Worm (Caenorhabditis elegans) whole organism, young adult: Measurements from ENCODE around the gene Y39A3B.7.

Source experiments
- C17E4.6 ChIP-seq: fragments of 200-800 bp; sonication (Bioruptor generic); IDR thresholded peaks from 2 replicates; pipeline ENCODE4 v1.3.6; 2022; ENCODE audit warnings: missing genetic modification reagents, missing genetic modification characterization, missing compliant biosample characterization
- F37B4.10 ChIP-seq: fragments of 200-800 bp; sonication (Bioruptor generic); IDR thresholded peaks from 2 replicates; pipeline ENCODE4 v1.3.6; 2022; ENCODE audit warnings: missing genetic modification characterization, missing compliant biosample characterization
- F39B2.1 ChIP-seq: fragments of 200-800 bp; sonication (Bioruptor generic); IDR thresholded peaks from 2 replicates; pipeline ENCODE4 v1.3.6; 2022; ENCODE audit warnings: missing genetic modification reagents, missing genetic modification characterization, missing compliant biosample characterization
- F49E8.2 ChIP-seq: sonication (generic microtip); optimal IDR thresholded peaks from 3 replicates; lab custom pipeline; 2017; ENCODE audit warnings: missing genetic modification characterization, mild to moderate bottlenecking, missing compliant biosample characterization, antibody characterized with exemption, moderate library complexity; ENCODE audit not compliant: insufficient read depth
- F55B11.4 ChIP-seq: sonication (generic microtip); optimal IDR thresholded peaks from 2 replicates; lab custom pipeline; 2016; ENCODE audit warnings: missing compliant biosample characterization, missing genetic modification characterization, borderline replicate concordance; ENCODE audit not compliant: insufficient read depth
- Y53G8AR.9 ChIP-seq: fragments of 200-800 bp; sonication (Bioruptor generic); conservative IDR thresholded peaks from 2 replicates; pipeline ENCODE4 v1.3.6; 2022; ENCODE audit warnings: missing genetic modification reagents, missing genetic modification characterization, missing compliant biosample characterization
- Y67H2A.10 ChIP-seq: fragments of 200-800 bp; sonication (Bioruptor generic); conservative IDR thresholded peaks from 2 replicates; pipeline ENCODE4 v1.3.6; 2022; ENCODE audit warnings: missing genetic modification reagents, missing genetic modification characterization, missing compliant biosample characterization
- ama-1 ChIP-seq, 3 experiments: fragments of 150-350 bp in 1 of 3; sonication (generic microtip) in 2 of 3; optimal IDR thresholded peaks; 2 replicates each; lab custom pipeline; 2014 to 2018; ENCODE audit warnings: missing biosample characterization in 2 of 3, missing genetic modification characterization in 2 of 3, missing genetic modification reagents in 2 of 3
- atf-7 ChIP-seq: sonication (generic microtip); optimal IDR thresholded peaks from 2 replicates; lab custom pipeline; 2017; ENCODE audit warnings: mild to moderate bottlenecking, missing genetic modification characterization, missing compliant biosample characterization
- cebp-1 ChIP-seq, 2 experiments: fragments of 200-800 bp in 1 of 2; sonication (Bioruptor generic) in 1 of 2; sonication (generic microtip) in 1 of 2; IDR thresholded peaks in 1 of 2; optimal IDR thresholded peaks in 1 of 2; 2 replicates each; pipeline versions ENCODE4 v1.3.6 to Lab custom; 2017 to 2022; ENCODE audit warnings: missing compliant biosample characterization in 2 of 2, missing genetic modification characterization in 2 of 2, mild to moderate bottlenecking in 1 of 2, missing genetic modification reagents in 1 of 2, moderate library complexity in 1 of 2
- ceh-40 ChIP-seq: fragments of 200-800 bp; sonication (Bioruptor generic); IDR thresholded peaks from 2 replicates; pipeline ENCODE4 v1.3.6; 2022; ENCODE audit warnings: missing genetic modification characterization, missing compliant biosample characterization
- ceh-79 ChIP-seq: sonication (generic microtip); optimal IDR thresholded peaks from 2 replicates; lab custom pipeline; 2017; ENCODE audit warnings: mild to moderate bottlenecking, missing genetic modification characterization, missing compliant biosample characterization
- dox-1 ChIP-seq: fragments of 200-800 bp; sonication (Bioruptor generic); IDR thresholded peaks from 2 replicates; pipeline ENCODE4 v1.3.6; 2022; ENCODE audit warnings: missing genetic modification reagents, missing genetic modification characterization, missing compliant biosample characterization
- dpff-1 ChIP-seq: sonication (generic microtip); optimal IDR thresholded peaks from 2 replicates; lab custom pipeline; 2017; ENCODE audit warnings: mild to moderate bottlenecking, missing genetic modification characterization, missing compliant biosample characterization
- dpl-1 ChIP-seq: fragments of 150-350 bp; optimal IDR thresholded peaks from 2 replicates; lab custom pipeline; 2014; ENCODE audit warnings: missing biosample characterization, missing genetic modification reagents, missing genetic modification characterization
- egl-18 ChIP-seq: fragments of 200-800 bp; sonication (Bioruptor generic); IDR thresholded peaks from 2 replicates; pipeline ENCODE4 v1.3.6; 2022; ENCODE audit warnings: missing genetic modification reagents, missing genetic modification characterization, missing compliant biosample characterization
- egl-44 ChIP-seq: fragments of 200-800 bp; sonication (Bioruptor generic); IDR thresholded peaks from 2 replicates; pipeline ENCODE4 v1.3.6; 2022; ENCODE audit warnings: missing genetic modification reagents, missing genetic modification characterization, missing compliant biosample characterization
- ekl-4 ChIP-seq: fragments of 200-800 bp; sonication (Bioruptor generic); IDR thresholded peaks from 2 replicates; pipeline ENCODE4 v1.3.6; 2022; ENCODE audit warnings: missing genetic modification reagents, missing genetic modification characterization, missing compliant biosample characterization
- ets-4 ChIP-seq: fragments of 200-800 bp; sonication (Bioruptor generic); optimal IDR thresholded peaks from 2 replicates; lab custom pipeline; 2018; ENCODE audit warnings: mild to moderate bottlenecking, missing genetic modification characterization, missing compliant biosample characterization
- hlh-26 ChIP-seq: fragments of 200-800 bp; sonication (Bioruptor generic); conservative IDR thresholded peaks from 2 replicates; pipeline ENCODE4 v1.3.6; 2022; ENCODE audit warnings: missing genetic modification reagents, missing genetic modification characterization, missing compliant biosample characterization
- hsf-1 ChIP-seq: fragments of 200-800 bp; sonication (Bioruptor generic); IDR thresholded peaks from 2 replicates; pipeline ENCODE4 v1.3.6; 2022; ENCODE audit warnings: missing genetic modification reagents, missing genetic modification characterization, missing compliant biosample characterization
- let-526 ChIP-seq: fragments of 200-800 bp; sonication (Bioruptor generic); IDR thresholded peaks from 2 replicates; pipeline ENCODE4 v1.3.6; 2022; ENCODE audit warnings: missing genetic modification reagents, missing genetic modification characterization, missing compliant biosample characterization
- lsl-1 ChIP-seq: fragments of 200-800 bp; sonication (Bioruptor generic); optimal IDR thresholded peaks from 2 replicates; lab custom pipeline; 2018; ENCODE audit warnings: mild to moderate bottlenecking, missing genetic modification characterization, moderate library complexity, missing compliant biosample characterization
- madf-10 ChIP-seq: sonication (generic microtip); optimal IDR thresholded peaks from 2 replicates; lab custom pipeline; 2016; ENCODE audit warnings: mild to moderate bottlenecking, missing genetic modification characterization, missing compliant biosample characterization
- mcd-1 ChIP-seq: fragments of 200-800 bp; sonication (Bioruptor generic); IDR thresholded peaks from 2 replicates; pipeline ENCODE4 v1.3.6; 2022; ENCODE audit warnings: missing genetic modification reagents, missing genetic modification characterization, missing compliant biosample characterization
- nfya-1 ChIP-seq: sonication (generic microtip); optimal IDR thresholded peaks from 2 replicates; lab custom pipeline; 2017; ENCODE audit warnings: antibody characterized with exemption, missing compliant biosample characterization, missing genetic modification characterization, borderline replicate concordance; ENCODE audit not compliant: insufficient read depth
- nfya-2 ChIP-seq: fragments of 200-800 bp; sonication (Bioruptor generic); IDR thresholded peaks from 2 replicates; pipeline ENCODE4 v1.3.6; 2022; ENCODE audit warnings: missing genetic modification reagents, missing genetic modification characterization, missing compliant biosample characterization
- nhr-27 ChIP-seq: fragments of 200-800 bp; sonication (Bioruptor generic); optimal IDR thresholded peaks from 2 replicates; lab custom pipeline; 2018; ENCODE audit warnings: mild to moderate bottlenecking, missing genetic modification characterization, moderate library complexity, missing compliant biosample characterization
- snpc-1.1 ChIP-seq: sonication (generic microtip); optimal IDR thresholded peaks from 2 replicates; lab custom pipeline; 2017; ENCODE audit warnings: missing genetic modification characterization, mild to moderate bottlenecking, missing compliant biosample characterization, antibody characterized with exemption, moderate library complexity, missing genotype, missing genetic modification reagents; ENCODE audit not compliant: insufficient read depth
- snpc-1.3 ChIP-seq: sonication (generic microtip); optimal IDR thresholded peaks from 2 replicates; lab custom pipeline; 2017; ENCODE audit warnings: missing genetic modification characterization, mild to moderate bottlenecking, missing compliant biosample characterization, antibody characterized with exemption, moderate library complexity, missing genotype, missing genetic modification reagents; ENCODE audit not compliant: insufficient read depth
- snpc-4 ChIP-seq, 5 experiments: fragments of 150-350 bp in 1 of 5; sonication (generic microtip) in 4 of 5; optimal IDR thresholded peaks; 2 replicates each; lab custom pipeline; 2014 to 2018; ENCODE audit warnings: missing genetic modification characterization in 5 of 5, missing biosample characterization in 3 of 5, antibody characterized with exemption in 2 of 5, mild to moderate bottlenecking in 2 of 5, missing compliant biosample characterization in 2 of 5, missing genotype in 2 of 5, moderate library complexity in 2 of 5, missing genetic modification reagents in 1 of 5
- sptf-2 ChIP-seq: fragments of 200-800 bp; sonication (Bioruptor generic); optimal IDR thresholded peaks from 2 replicates; lab custom pipeline; 2018; ENCODE audit warnings: mild to moderate bottlenecking, missing genetic modification characterization, missing compliant biosample characterization
- tlf-1 ChIP-seq: fragments of 200-800 bp; sonication (Bioruptor generic); optimal IDR thresholded peaks from 2 replicates; lab custom pipeline; 2018; ENCODE audit warnings: mild to moderate bottlenecking, missing genetic modification characterization, missing compliant biosample characterization
- unc-130 ChIP-seq: sonication (generic microtip); optimal IDR thresholded peaks from 2 replicates; lab custom pipeline; 2016; ENCODE audit warnings: missing genetic modification reagents, missing genetic modification characterization, missing compliant biosample characterization
- xnd-1 ChIP-seq: sonication (generic microtip); optimal IDR thresholded peaks from 2 replicates; lab custom pipeline; 2016; ENCODE audit warnings: missing genotype, missing genetic modification reagents, missing genetic modification characterization, missing compliant biosample characterization
- ztf-22 ChIP-seq: fragments of 200-800 bp; sonication (Bioruptor generic); optimal IDR thresholded peaks from 2 replicates; lab custom pipeline; 2018; ENCODE audit warnings: mild to moderate bottlenecking, missing genetic modification characterization, moderate library complexity, missing compliant biosample characterization
- ztf-26 ChIP-seq: sonication (generic microtip); optimal IDR thresholded peaks from 2 replicates; lab custom pipeline; 2017; ENCODE audit warnings: missing genetic modification characterization, missing compliant biosample characterization
- ztf-28 ChIP-seq: fragments of 200-800 bp; sonication (Bioruptor generic); IDR thresholded peaks from 2 replicates; pipeline ENCODE4 v1.3.6; 2022; ENCODE audit warnings: missing genetic modification reagents, missing genetic modification characterization, missing compliant biosample characterization
- ztf-3 ChIP-seq: fragments of 200-800 bp; sonication (Bioruptor generic); optimal IDR thresholded peaks from 2 replicates; lab custom pipeline; 2018; ENCODE audit warnings: mild to moderate bottlenecking, missing genetic modification characterization, missing compliant biosample characterization

Y39A3B.7 gene

ce11 chrIII:1961895-1962506 is 22.8 kb downstream of the Y39A3B.7 start, which contains the start of gene mboa-6:
Gene mboa-6, minus strand, starts transcription at chrIII:1961945.
- no peak for TF ChIP-seq snpc-4 (GFP tag; optimal IDR thresholded peaks at IDR 0.05; lab: Kevin White, UChicago)
- TF ChIP-seq snpc-4 (tag; optimal IDR thresholded peaks at IDR 0.05; lab: Kevin White, UChicago), result no peak
- no peak for TF ChIP-seq ets-4 (GFP tag; lab: Kevin White, UChicago)
- no peak for TF ChIP-seq let-526 (GFP tag; lab: Robert Waterston, UW)
- TF ChIP-seq xnd-1 (tag; lab: Kevin White, UChicago), result no peak
- no peak for TF ChIP-seq lsl-1 (GFP tag; lab: Kevin White, UChicago)
- no peak for TF ChIP-seq cebp-1 (GFP tag; IDR thresholded peaks at IDR 0.05; lab: Robert Waterston, UW)
- no peak for TF ChIP-seq cebp-1 (tag; optimal IDR thresholded peaks at IDR 0.05; lab: Kevin White, UChicago)
- TF ChIP-seq F39B2.1, result no peak
- no peak for TF ChIP-seq madf-10 (tag; lab: Kevin White, UChicago)
- no peak for TF ChIP-seq unc-130 (GFP tag; lab: Kevin White, UChicago)
- TF ChIP-seq snpc-1.3 (tag; lab: Kevin White, UChicago), result no peak
- TF ChIP-seq atf-7 (tag; lab: Kevin White, UChicago), result no peak
- no peak for TF ChIP-seq egl-44 (GFP tag; lab: Robert Waterston, UW)
- TF ChIP-seq dox-1, result no peak
- TF ChIP-seq C17E4.6 (GFP tag; lab: Robert Waterston, UW), result no peak

ce11 chrIII:1955520-1956095 is 29.2 kb downstream of the Y39A3B.7 start:
- TF ChIP-seq ztf-28 (GFP tag; lab: Robert Waterston, UW) (no peak), nfya-1 (tag; lab: Kevin White, UChicago) (no peak), nfya-2 (GFP tag; lab: Robert Waterston, UW) (no peak), ztf-22 (no peak), mcd-1 (GFP tag; lab: Robert Waterston, UW) (no peak), sptf-2 (GFP tag; lab: Kevin White, UChicago) (no peak), snpc-4 (GFP tag; optimal IDR thresholded peaks at IDR 0.05; lab: Kevin White, UChicago) (no peak), snpc-4 (tag; optimal IDR thresholded peaks at IDR 0.05; lab: Kevin White, UChicago) (no peak), ceh-40 (no peak), ama-1 (optimal IDR thresholded peaks at IDR 0.05; lab: Kevin White, UChicago) (no peak), ama-1 (GFP tag; optimal IDR thresholded peaks at IDR 0.05; lab: Kevin White, UChicago) (no peak), tlf-1 (GFP tag; lab: Kevin White, UChicago) (no peak), F49E8.2 (tag; lab: Kevin White, UChicago) (no peak), ekl-4 (GFP tag; lab: Robert Waterston, UW) (no peak), hlh-26 (GFP tag; lab: Robert Waterston, UW) (no peak), nhr-27 (tag; lab: Kevin White, UChicago) (no peak), F39B2.1 (no peak), dpff-1 (no peak), dpl-1 (GFP tag; lab: Kevin White, UChicago) (no peak)

- no peak for TF ChIP-seq snpc-4 (GFP tag; optimal IDR thresholded peaks at IDR 0.05; lab: Kevin White, UChicago)
- TF ChIP-seq snpc-4 (tag; optimal IDR thresholded peaks at IDR 0.05; lab: Kevin White, UChicago), result peak in 1 of 4 experiments; percentile 37
- TF ChIP-seq atf-7 (tag; lab: Kevin White, UChicago), result peak; percentile 50
- TF ChIP-seq lsl-1 (GFP tag; lab: Kevin White, UChicago), result peak; percentile 9
- TF ChIP-seq ztf-26 (tag; lab: Kevin White, UChicago), result no peak
- no peak for TF ChIP-seq F55B11.4 (tag; lab: Kevin White, UChicago)
- TF ChIP-seq ama-1 (optimal IDR thresholded peaks at IDR 0.05; lab: Kevin White, UChicago), result no peak
- peak in 1 of 2 experiments; percentile 57 for TF ChIP-seq ama-1 (GFP tag; optimal IDR thresholded peaks at IDR 0.05; lab: Kevin White, UChicago)
- peak; percentile 74 for TF ChIP-seq ekl-4 (GFP tag; lab: Robert Waterston, UW)
- no peak for TF ChIP-seq snpc-1.1 (tag; lab: Kevin White, UChicago)
- TF ChIP-seq Y67H2A.10 (GFP tag; lab: Robert Waterston, UW), result no peak
- TF ChIP-seq cebp-1 (GFP tag; IDR thresholded peaks at IDR 0.05; lab: Robert Waterston, UW), result no peak
- TF ChIP-seq cebp-1 (tag; optimal IDR thresholded peaks at IDR 0.05; lab: Kevin White, UChicago), result no peak
- TF ChIP-seq Y53G8AR.9 (GFP tag; lab: Robert Waterston, UW), result peak; percentile 69; the same call in 1 of the 2 replicates
- TF ChIP-seq nfya-2 (GFP tag; lab: Robert Waterston, UW), result 0 out of 2 replicates have a peak, but pooled peaks have one; percentile 56
- peak; percentile 70; the same call in 1 of the 2 replicates for TF ChIP-seq hsf-1
- no peak for TF ChIP-seq C17E4.6 (GFP tag; lab: Robert Waterston, UW)
- TF ChIP-seq ztf-3, result peak; percentile 38
- peak; percentile 10 for TF ChIP-seq ceh-79 (tag; lab: Kevin White, UChicago)
- no peak for TF ChIP-seq nfya-1 (tag; lab: Kevin White, UChicago)
- 0 out of 2 replicates have a peak, but pooled peaks have one; percentile 20 for TF ChIP-seq egl-18 (GFP tag; lab: Robert Waterston, UW)
- no peak for TF ChIP-seq F37B4.10
These were observed 33.4 kb downstream of the Y39A3B.7 start, which contains the start of gene F53A3.7 for ce11 chrIII:1951388-1951787. Gene F53A3.7, plus strand, starts transcription at chrIII:1951526.
